Worm (Caenorhabditis elegans) whole organism, L1 larva: ENCODE data around the gene srh-257.

Experiments used
- C04F5.9 ChIP-seq: sonication (generic microtip); optimal IDR thresholded peaks from 2 replicates; lab custom pipeline; 2016; ENCODE audit warnings: missing genetic modification characterization, missing compliant biosample characterization
- C16A3.4 ChIP-seq: fragments of 150-350 bp; optimal IDR thresholded peaks from 2 replicates; lab custom pipeline; 2014; ENCODE audit warnings: missing biosample characterization, missing genetic modification characterization
- aha-1 ChIP-seq: fragments of 150-350 bp; optimal IDR thresholded peaks from 2 replicates; lab custom pipeline; 2014; ENCODE audit warnings: missing biosample characterization, missing genetic modification characterization
- aly-2 ChIP-seq: fragments of 150-350 bp; optimal IDR thresholded peaks from 2 replicates; lab custom pipeline; 2014; ENCODE audit warnings: missing biosample characterization, missing genetic modification characterization
- ama-1 ChIP-seq: fragments of 150-350 bp; optimal IDR thresholded peaks from 2 replicates; lab custom pipeline; 2014
- ceh-63 ChIP-seq: fragments of 200-800 bp; sonication (Bioruptor generic); optimal IDR thresholded peaks from 2 replicates; lab custom pipeline; 2018; ENCODE audit warnings: mild to moderate bottlenecking, missing genetic modification characterization, missing compliant biosample characterization
- ceh-82 ChIP-seq, 3 experiments: fragments of 150-350 bp in 1 of 3; sonication (generic microtip) in 2 of 3; optimal IDR thresholded peaks; 2 replicates each; lab custom pipeline; 2014 to 2017; ENCODE audit warnings: missing biosample characterization in 3 of 3, missing genetic modification characterization in 3 of 3
- ces-1 ChIP-seq: fragments of 150-350 bp; optimal IDR thresholded peaks from 2 replicates; lab custom pipeline; 2014; ENCODE audit warnings: missing biosample characterization, missing genetic modification reagents, missing genetic modification characterization
- efl-1 ChIP-seq, 4 experiments: fragments of 150-350 bp; optimal IDR thresholded peaks in 3 of 4; peaks in 1 of 4; 1 replicate in 1 of 4; 2 replicates in 3 of 4; lab custom pipeline; 2014; ENCODE audit warnings: missing biosample characterization in 2 of 4, missing genetic modification characterization in 2 of 4, missing genetic modification reagents in 2 of 4
- efl-3 ChIP-seq: fragments of 200-800 bp; sonication (Bioruptor generic); optimal IDR thresholded peaks from 2 replicates; lab custom pipeline; 2018; ENCODE audit warnings: mild to moderate bottlenecking, missing genetic modification characterization, missing compliant biosample characterization
- egl-13 ChIP-seq: sonication (generic microtip); optimal IDR thresholded peaks from 2 replicates; lab custom pipeline; 2016; ENCODE audit warnings: missing genotype, missing genetic modification reagents, missing genetic modification characterization, missing compliant biosample characterization
- elt-2 ChIP-seq: sonication (generic microtip); optimal IDR thresholded peaks from 2 replicates; lab custom pipeline; 2016; ENCODE audit warnings: missing genetic modification characterization, mild to moderate bottlenecking, inconsistent platforms, missing compliant biosample characterization, missing genetic modification reagents
- elt-3 ChIP-seq, 6 experiments: fragments of 150-350 bp in 1 of 6; sonication (generic microtip); optimal IDR thresholded peaks; 2 replicates each; lab custom pipeline; 2017 to 2018; ENCODE audit warnings: missing biosample characterization in 6 of 6, missing genetic modification characterization in 6 of 6, inconsistent platforms in 1 of 6
- isw-1 ChIP-seq: fragments of 200-800 bp; sonication (Bioruptor generic); IDR thresholded peaks from 2 replicates; pipeline ENCODE4 v1.3.6; 2022; ENCODE audit warnings: missing genetic modification characterization, missing compliant biosample characterization
- jun-1 ChIP-seq: fragments of 150-350 bp; optimal IDR thresholded peaks from 2 replicates; lab custom pipeline; 2014; ENCODE audit warnings: missing biosample characterization, missing genetic modification reagents, missing genetic modification characterization
- lin-14 ChIP-seq: fragments of 200-800 bp; sonication (Bioruptor generic); optimal IDR thresholded peaks from 2 replicates; lab custom pipeline; 2018; ENCODE audit warnings: mild to moderate bottlenecking, missing genetic modification characterization, moderate library complexity, missing compliant biosample characterization
- lin-15B ChIP-seq: fragments of 150-350 bp; sonication (generic microtip); optimal IDR thresholded peaks from 3 replicates; lab custom pipeline; 2014; ENCODE audit warnings: missing biosample characterization, missing genetic modification characterization
- lsy-2 ChIP-seq, 2 experiments: fragments of 150-350 bp; optimal IDR thresholded peaks; 2 replicates each; lab custom pipeline; 2014; ENCODE audit warnings: missing biosample characterization in 2 of 2, missing genetic modification characterization in 2 of 2
- mdl-1 ChIP-seq, 2 experiments: fragments of 150-350 bp; optimal IDR thresholded peaks; 2 replicates each; lab custom pipeline; 2014 to 2017; ENCODE audit warnings: missing biosample characterization in 2 of 2, missing genetic modification characterization in 2 of 2, inconsistent platforms in 1 of 2
- mep-1 ChIP-seq: fragments of 150-350 bp; optimal IDR thresholded peaks from 2 replicates; lab custom pipeline; 2014; ENCODE audit warnings: missing biosample characterization, missing genetic modification characterization
- nhr-12 ChIP-seq: sonication (generic microtip); optimal IDR thresholded peaks from 2 replicates; lab custom pipeline; 2017; ENCODE audit warnings: missing biosample characterization, missing genetic modification characterization
- nhr-20 ChIP-seq: sonication (generic microtip); optimal IDR thresholded peaks from 2 replicates; lab custom pipeline; 2016; ENCODE audit warnings: mild to moderate bottlenecking, missing genetic modification characterization, missing compliant biosample characterization
- nhr-28 ChIP-seq: fragments of 150-350 bp; optimal IDR thresholded peaks from 2 replicates; lab custom pipeline; 2014; ENCODE audit warnings: missing biosample characterization, missing genetic modification characterization
- nhr-71 ChIP-seq: sonication (generic microtip); optimal IDR thresholded peaks from 2 replicates; lab custom pipeline; 2016; ENCODE audit warnings: mild to moderate bottlenecking, missing genetic modification characterization, moderate library complexity, missing compliant biosample characterization
- pax-3 ChIP-seq: fragments of 200-800 bp; sonication (Bioruptor generic); optimal IDR thresholded peaks from 2 replicates; lab custom pipeline; 2018; ENCODE audit warnings: mild to moderate bottlenecking, missing genetic modification characterization, moderate library complexity, missing compliant biosample characterization
- snu-23 ChIP-seq: sonication (generic microtip); optimal IDR thresholded peaks from 2 replicates; lab custom pipeline; 2016; ENCODE audit warnings: missing genetic modification characterization, missing compliant biosample characterization
- sox-4 ChIP-seq: sonication (generic microtip); optimal IDR thresholded peaks from 2 replicates; lab custom pipeline; 2016; ENCODE audit warnings: missing genetic modification characterization, missing compliant biosample characterization
- sptf-1 ChIP-seq: fragments of 150-350 bp; optimal IDR thresholded peaks from 2 replicates; lab custom pipeline; 2014; ENCODE audit warnings: missing biosample characterization, missing genetic modification characterization
- tlp-1 ChIP-seq: fragments of 150-350 bp; optimal IDR thresholded peaks from 2 replicates; lab custom pipeline; 2014; ENCODE audit warnings: missing biosample characterization, missing genetic modification characterization
- unc-130 ChIP-seq: fragments of 150-350 bp; optimal IDR thresholded peaks from 2 replicates; lab custom pipeline; 2017; ENCODE audit warnings: missing biosample characterization, missing genetic modification characterization, inconsistent platforms
- unc-30 ChIP-seq: sonication (generic microtip); optimal IDR thresholded peaks from 2 replicates; lab custom pipeline; 2017; ENCODE audit warnings: missing biosample characterization, missing genetic modification characterization
- unc-98 ChIP-seq: fragments of 200-800 bp; sonication (Bioruptor generic); IDR thresholded peaks from 2 replicates; pipeline ENCODE4 v1.3.6; 2022; ENCODE audit warnings: missing genetic modification characterization, missing compliant biosample characterization
- vab-15 ChIP-seq: sonication (generic microtip); optimal IDR thresholded peaks from 2 replicates; lab custom pipeline; 2017; ENCODE audit warnings: missing genotype, mild to moderate bottlenecking, missing genetic modification characterization, missing compliant biosample characterization
- ztf-4 ChIP-seq: fragments of 150-350 bp; optimal IDR thresholded peaks from 2 replicates; lab custom pipeline; 2014; ENCODE audit warnings: missing biosample characterization, missing genetic modification characterization

Gene srh-257

DNA sequence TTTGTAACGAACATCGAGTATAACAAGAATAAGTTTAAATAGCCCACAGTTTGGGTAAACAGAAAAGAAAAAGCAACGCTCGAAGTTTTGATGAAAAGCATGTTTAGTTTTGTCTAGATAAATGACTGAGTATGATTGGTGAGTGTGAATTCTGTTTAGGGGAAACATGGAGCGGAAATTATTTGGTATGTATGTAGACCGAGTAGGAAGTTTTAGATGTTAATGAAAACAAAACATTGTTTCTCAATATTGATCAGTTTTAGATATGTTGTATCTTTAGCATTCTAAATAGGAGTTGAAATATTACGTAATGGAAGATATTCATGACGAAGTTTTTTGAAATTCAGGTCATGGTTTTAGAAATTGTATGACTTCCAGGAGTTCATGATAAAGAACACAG lies 5.6 kb downstream of the srh-257 start, which contains the start of gene srbc-63:
Gene srbc-63 (minus strand): TSS at position 101 of the 400 bp plus-strand sequence.
- TF ChIP-seq efl-3 (GFP tag; lab: Kevin White, UChicago): no peak
- TF ChIP-seq C16A3.4 (tag; lab: Kevin White, UChicago): no peak
- TF ChIP-seq ztf-4 (tag; lab: Kevin White, UChicago): no peak
- no peak for TF ChIP-seq nhr-71 (tag; lab: Kevin White, UChicago)
- no peak for TF ChIP-seq jun-1 (tag; lab: Kevin White, UChicago)
- no peak for TF ChIP-seq nhr-12 (tag; lab: Kevin White, UChicago)
- no peak for TF ChIP-seq sptf-1 (tag; lab: Kevin White, UChicago)
- no peak for TF ChIP-seq sox-4 (tag; lab: Kevin White, UChicago)
- no peak for TF ChIP-seq unc-98
- TF ChIP-seq, all 84 proteins: peak for 0

- no peak for TF ChIP-seq aly-2 (tag; lab: Kevin White, UChicago)
- no peak for TF ChIP-seq unc-30 (tag; lab: Kevin White, UChicago)
- no peak for TF ChIP-seq ces-1 (GFP tag; lab: Kevin White, UChicago)
- TF ChIP-seq lsy-2 (tag; optimal IDR thresholded peaks at IDR 0.05; lab: Kevin White, UChicago): no peak
- no peak for TF ChIP-seq unc-130
- no peak for TF ChIP-seq mdl-1 (tag; optimal IDR thresholded peaks at IDR 0.05; lab: Kevin White, UChicago)
- no peak for TF ChIP-seq ama-1
- TF ChIP-seq snu-23 (GFP tag; lab: Kevin White, UChicago): no peak
- no peak for TF ChIP-seq aha-1 (tag; lab: Kevin White, UChicago)
- no peak for TF ChIP-seq efl-1 (optimal IDR thresholded peaks at IDR 0.05; lab: Kevin White, UChicago)
- no peak for TF ChIP-seq efl-1 (GFP tag; optimal IDR thresholded peaks at IDR 0.05 in 1 of 2; lab: Kevin White, UChicago)
- no peak for TF ChIP-seq nhr-20
- no peak for TF ChIP-seq mep-1 (tag; lab: Kevin White, UChicago)
- no peak for TF ChIP-seq ceh-82 (tag; optimal IDR thresholded peaks at IDR 0.05; lab: Kevin White, UChicago)
Observed at ce11 chrV:15413847-15414246, 6.8 kb downstream of the srh-257 start, which contains the start of gene srh-264. Gene srh-264, plus strand, starts transcription at chrV:15414147.

- TF ChIP-seq elt-3 (tag; optimal IDR thresholded peaks at IDR 0.05; lab: Kevin White, UChicago) (no peak), C04F5.9 (no peak), mep-1 (tag; lab: Kevin White, UChicago) (no peak), efl-1 (optimal IDR thresholded peaks at IDR 0.05; lab: Kevin White, UChicago) (no peak), efl-1 (GFP tag; optimal IDR thresholded peaks at IDR 0.05 in 1 of 2; lab: Kevin White, UChicago) (no peak), lin-14 (GFP tag; lab: Kevin White, UChicago) (no peak), egl-13 (tag; lab: Kevin White, UChicago) (no peak), tlp-1 (tag; lab: Kevin White, UChicago) (no peak)
Observed at ce11 chrV:15415951-15416350, 8.9 kb downstream of the srh-257 start, which contains the start of gene srh-265. Gene srh-265, plus strand, starts transcription at chrV:15416251.

- TF ChIP-seq elt-2: no peak
- TF ChIP-seq snu-23 (GFP tag; lab: Kevin White, UChicago): no peak
- no peak for TF ChIP-seq efl-1 (optimal IDR thresholded peaks at IDR 0.05; lab: Kevin White, UChicago)
- TF ChIP-seq efl-1 (GFP tag; optimal IDR thresholded peaks at IDR 0.05 in 1 of 2; lab: Kevin White, UChicago): no peak
- no peak for TF ChIP-seq efl-3 (GFP tag; lab: Kevin White, UChicago)
- TF ChIP-seq nhr-28: no peak
- no peak for TF ChIP-seq vab-15 (tag; lab: Kevin White, UChicago)
- TF ChIP-seq, all 84 proteins: peak for 0
Observed at ce11 chrV:15417822-15418221, 10.8 kb downstream of the srh-257 start, which contains the start of gene T06E6.10. Gene T06E6.10, plus strand, starts transcription at chrV:15418122.

ce11 chrV:15423601-15424000 lies 16.6 kb downstream of the srh-257 start, which contains the start of gene fbxa-104:
Gene fbxa-104, minus strand, starts transcription at chrV:15423683.
- no peak for TF ChIP-seq ceh-63 (GFP tag; lab: Kevin White, UChicago)
- no peak for TF ChIP-seq lin-15B
- no peak for TF ChIP-seq pax-3 (tag; lab: Kevin White, UChicago)
- no peak for TF ChIP-seq unc-30 (tag; lab: Kevin White, UChicago)
- no peak for TF ChIP-seq isw-1 (GFP tag; lab: Robert Waterston, UW)
- no peak for TF ChIP-seq C04F5.9
- no peak for TF ChIP-seq unc-98
- no peak for TF ChIP-seq nhr-28
